Fruit fly (Drosophila melanogaster) whole organism, adult: Measurements from ENCODE around the gene CG31248.

Source experiments
- CG11617 ChIP-seq: fragments of 200-800 bp; sonication (Bioruptor generic); optimal IDR thresholded peaks from 2 replicates; lab custom pipeline; 2017; ENCODE audit warnings: mild to moderate bottlenecking, missing biosample characterization, missing genetic modification reagents, missing genetic modification characterization
- CG12768 ChIP-seq: fragments of 200-800 bp; sonication (Bioruptor generic); optimal IDR thresholded peaks from 2 replicates; lab custom pipeline; 2017; ENCODE audit warnings: missing biosample characterization, missing genetic modification characterization, mild to moderate bottlenecking, moderate library complexity, missing genetic modification reagents
- CG7045 ChIP-seq: fragments of 200-800 bp; sonication (Bioruptor generic); optimal IDR thresholded peaks from 2 replicates; lab custom pipeline; 2017; ENCODE audit warnings: missing biosample characterization, mild to moderate bottlenecking, missing genetic modification characterization
- CG7101 ChIP-seq: fragments of 200-800 bp; sonication (Bioruptor generic); optimal IDR thresholded peaks from 2 replicates; lab custom pipeline; 2018; ENCODE audit warnings: missing biosample characterization, mild to moderate bottlenecking, missing genetic modification characterization, moderate library complexity
- Crg-1 ChIP-seq: fragments of 200-800 bp; sonication (Bioruptor generic); optimal IDR thresholded peaks from 2 replicates; lab custom pipeline; 2016; ENCODE audit warnings: missing biosample characterization, missing genetic modification characterization
- Hr96 ChIP-seq: fragments of 200-800 bp; sonication (Bioruptor generic); optimal IDR thresholded peaks from 2 replicates; lab custom pipeline; 2016; ENCODE audit warnings: missing biosample characterization, missing genetic modification characterization
- Mnt ChIP-seq: fragments of 200-800 bp; sonication (Bioruptor generic); optimal IDR thresholded peaks from 2 replicates; lab custom pipeline; 2016; ENCODE audit warnings: missing biosample characterization, mild to moderate bottlenecking, missing genetic modification characterization
- bab1 ChIP-seq: fragments of 200-800 bp; sonication (Bioruptor generic); optimal IDR thresholded peaks from 3 replicates; lab custom pipeline; 2019; ENCODE audit warnings: missing biosample characterization, mild to moderate bottlenecking, missing genetic modification characterization, moderate library complexity
- cnc ChIP-seq, 2 experiments: fragments of >200 bp; optimal IDR thresholded peaks; 2 replicates each; lab custom pipeline; 2017
- kay ChIP-seq: fragments of 200-800 bp; sonication (Bioruptor generic); peaks from one replicate; lab custom pipeline; 2016; ENCODE audit warnings: missing biosample characterization, missing genetic modification characterization, borderline replicate concordance

- TF ChIP-seq bab1 (GFP tag; lab: Kevin White, UChicago) = peak; percentile 22
- peak; percentile 82 for TF ChIP-seq CG7101
- TF ChIP-seq cnc (optimal IDR thresholded peaks at IDR 0.05; lab: Kevin White, UChicago) = no peak
- TF ChIP-seq CG7045 (GFP tag; lab: Kevin White, UChicago) = peak; percentile 81
- TF ChIP-seq kay (GFP tag; lab: Kevin White, UChicago) = peak; percentile 96
- TF ChIP-seq Hr96 = peak; percentile 89
- TF ChIP-seq Crg-1 (GFP tag; lab: Kevin White, UChicago) = peak; percentile 83
- TF ChIP-seq CG12768 (GFP tag; lab: Kevin White, UChicago) = peak; percentile 80
- peak; percentile 68 for TF ChIP-seq Mnt
- peak; percentile 90 for TF ChIP-seq CG11617
These were observed 4.9 kb upstream of the CG31248 start, which contains the start of the genes Alh and CG10098 for dm6 chr3R:7124109-7124639.
